Worm (Caenorhabditis elegans) whole organism, mixed stage, embryonic: ENCODE data around the gene acs-4.

ENCODE experiments used
- M03D4.4 ChIP-seq: sonication (generic microtip); optimal IDR thresholded peaks from 2 replicates; lab custom pipeline; 2017; ENCODE audit warnings: mild to moderate bottlenecking, missing genetic modification characterization, missing compliant biosample characterization
- bed-3 ChIP-seq: fragments of 200-800 bp; sonication (Bioruptor generic); optimal IDR thresholded peaks from 3 replicates; lab custom pipeline; 2018; ENCODE audit warnings: mild to moderate bottlenecking, missing genetic modification characterization, moderate library complexity, missing compliant biosample characterization
- blmp-1 ChIP-seq: fragments of 150-350 bp; optimal IDR thresholded peaks from 2 replicates; lab custom pipeline; 2014; ENCODE audit warnings: missing biosample characterization, missing genetic modification characterization
- ceh-39 ChIP-seq: fragments of 150-350 bp; optimal IDR thresholded peaks from 2 replicates; lab custom pipeline; 2014; ENCODE audit warnings: missing biosample characterization, missing genetic modification characterization
- ceh-43 ChIP-seq: fragments of 200-800 bp; sonication (Bioruptor generic); optimal IDR thresholded peaks from 2 replicates; lab custom pipeline; 2018; ENCODE audit warnings: mild to moderate bottlenecking, missing genetic modification characterization, moderate library complexity, missing compliant biosample characterization
- ces-1 ChIP-seq: fragments of 150-350 bp; optimal IDR thresholded peaks from 2 replicates; lab custom pipeline; 2014; ENCODE audit warnings: missing biosample characterization, missing genetic modification reagents, missing genetic modification characterization
- cnd-1 ChIP-seq: fragments of 200-800 bp; sonication (Bioruptor generic); optimal IDR thresholded peaks from 2 replicates; lab custom pipeline; 2018; ENCODE audit warnings: mild to moderate bottlenecking, missing genetic modification characterization, missing compliant biosample characterization
- drap-1 ChIP-seq: fragments of 200-800 bp; sonication (Bioruptor generic); optimal IDR thresholded peaks from 3 replicates; lab custom pipeline; 2018; ENCODE audit warnings: mild to moderate bottlenecking, missing genetic modification characterization, missing compliant biosample characterization
- elt-1 ChIP-seq: sonication (generic microtip); optimal IDR thresholded peaks from 2 replicates; lab custom pipeline; 2017; ENCODE audit warnings: missing genetic modification characterization, mild to moderate bottlenecking, missing compliant biosample characterization, antibody characterized with exemption, moderate library complexity, borderline replicate concordance; ENCODE audit not compliant: insufficient read depth
- elt-3 ChIP-seq: fragments of 150-350 bp; optimal IDR thresholded peaks from 2 replicates; lab custom pipeline; 2014; ENCODE audit warnings: missing biosample characterization, missing genetic modification characterization
- flh-1 ChIP-seq: fragments of 200-800 bp; sonication (Bioruptor generic); optimal IDR thresholded peaks from 2 replicates; lab custom pipeline; 2018; ENCODE audit warnings: mild to moderate bottlenecking, missing genetic modification characterization, moderate library complexity, missing compliant biosample characterization
- ham-2 ChIP-seq: fragments of 200-800 bp; sonication (Bioruptor generic); optimal IDR thresholded peaks from 2 replicates; lab custom pipeline; 2018; ENCODE audit warnings: mild to moderate bottlenecking, missing genetic modification characterization, missing compliant biosample characterization
- lin-13 ChIP-seq: fragments of 150-350 bp; optimal IDR thresholded peaks from 2 replicates; lab custom pipeline; 2014; ENCODE audit warnings: missing biosample characterization, missing genetic modification characterization
- lin-32 ChIP-seq: fragments of 200-800 bp; sonication (Bioruptor generic); optimal IDR thresholded peaks from 2 replicates; lab custom pipeline; 2018; ENCODE audit warnings: mild to moderate bottlenecking, missing genetic modification characterization, missing compliant biosample characterization
- lsy-2 ChIP-seq: fragments of 150-350 bp; optimal IDR thresholded peaks from 2 replicates; lab custom pipeline; 2014; ENCODE audit warnings: missing biosample characterization, missing genetic modification characterization
- mab-5 ChIP-seq: fragments of 150-350 bp; optimal IDR thresholded peaks from 2 replicates; lab custom pipeline; 2014; ENCODE audit warnings: missing biosample characterization, missing genetic modification characterization
- mep-1 ChIP-seq: fragments of 150-350 bp; optimal IDR thresholded peaks from 2 replicates; lab custom pipeline; 2017; ENCODE audit warnings: missing biosample characterization, missing genetic modification reagents, missing genetic modification characterization, inconsistent platforms
- mls-2 ChIP-seq: sonication (generic microtip); optimal IDR thresholded peaks from 2 replicates; lab custom pipeline; 2016; ENCODE audit warnings: mild to moderate bottlenecking, missing genetic modification characterization, moderate library complexity, missing compliant biosample characterization
- nhr-12 ChIP-seq: fragments of 150-350 bp; optimal IDR thresholded peaks from 2 replicates; lab custom pipeline; 2014; ENCODE audit warnings: missing biosample characterization, missing genetic modification characterization
- nhr-2 ChIP-seq: fragments of 150-350 bp; optimal IDR thresholded peaks from 2 replicates; lab custom pipeline; 2014; ENCODE audit warnings: missing biosample characterization, missing genetic modification characterization
- nhr-237 ChIP-seq: fragments of 150-350 bp; optimal IDR thresholded peaks from 2 replicates; lab custom pipeline; 2014; ENCODE audit warnings: missing biosample characterization, missing genetic modification characterization
- nhr-28 ChIP-seq: fragments of 150-350 bp; optimal IDR thresholded peaks from 2 replicates; lab custom pipeline; 2014; ENCODE audit warnings: missing biosample characterization, missing genetic modification characterization
- nhr-76 ChIP-seq: sonication (generic microtip); optimal IDR thresholded peaks from 2 replicates; lab custom pipeline; 2017; ENCODE audit warnings: missing biosample characterization, missing genetic modification characterization
- pha-4 ChIP-seq: fragments of 150-350 bp; optimal IDR thresholded peaks from 2 replicates; lab custom pipeline; 2018; ENCODE audit warnings: missing biosample characterization, missing genetic modification reagents, missing genetic modification characterization
- sem-2 ChIP-seq: fragments of 200-800 bp; sonication (Bioruptor generic); optimal IDR thresholded peaks from 2 replicates; lab custom pipeline; 2018; ENCODE audit warnings: mild to moderate bottlenecking, missing genetic modification characterization, missing compliant biosample characterization
- snpc-4 ChIP-seq: fragments of 150-350 bp; optimal IDR thresholded peaks from 2 replicates; lab custom pipeline; 2014; ENCODE audit warnings: missing biosample characterization, missing genetic modification characterization
- sptf-1 ChIP-seq: sonication (generic microtip); optimal IDR thresholded peaks from 2 replicates; lab custom pipeline; 2017; ENCODE audit warnings: mild to moderate bottlenecking, missing genetic modification characterization, moderate library complexity, missing compliant biosample characterization
- tbx-8 ChIP-seq: fragments of 200-800 bp; sonication (Bioruptor generic); optimal IDR thresholded peaks from 2 replicates; lab custom pipeline; 2018; ENCODE audit warnings: mild to moderate bottlenecking, missing genetic modification characterization, moderate library complexity, missing compliant biosample characterization
- unc-120 ChIP-seq: sonication (generic microtip); optimal IDR thresholded peaks from 2 replicates; lab custom pipeline; 2017; ENCODE audit warnings: missing genetic modification characterization, missing compliant biosample characterization; ENCODE audit not compliant: poor library complexity, severe bottlenecking
- unc-39 ChIP-seq: fragments of 150-350 bp; optimal IDR thresholded peaks from 2 replicates; lab custom pipeline; 2014; ENCODE audit warnings: missing biosample characterization, missing genetic modification characterization
- unc-62 ChIP-seq: fragments of 150-350 bp; optimal IDR thresholded peaks from 2 replicates; lab custom pipeline; 2014; ENCODE audit warnings: missing biosample characterization, missing genetic modification reagents, missing genetic modification characterization
- zip-8 ChIP-seq: fragments of 150-350 bp; optimal IDR thresholded peaks from 2 replicates; lab custom pipeline; 2014; ENCODE audit warnings: missing biosample characterization, missing genetic modification characterization
- ztf-11 ChIP-seq: fragments of 150-350 bp; optimal IDR thresholded peaks from 2 replicates; lab custom pipeline; 2014; ENCODE audit warnings: missing biosample characterization, missing genetic modification characterization

Gene acs-4

ce11 chrIII:7197973-7198372 is 30.3 kb downstream of the acs-4 start, which contains the start of gene exos-9:
Gene exos-9 (minus strand): TSS chrIII:7198073.
- no peak for TF ChIP-seq nhr-76 (tag; lab: Kevin White, UChicago)
- no peak for TF ChIP-seq mep-1 (tag; lab: Kevin White, UChicago)
- TF ChIP-seq, all 35 proteins: peak for 0

ce11 chrIII:7198838-7199237 is 31.2 kb downstream of the acs-4 start, which contains the start of gene pfd-5:
Gene pfd-5 (minus strand): TSS chrIII:7198884.
- TF ChIP-seq flh-1 (no peak), ceh-43 (GFP tag; lab: Kevin White, UChicago) (no peak), lin-32 (GFP tag; lab: Kevin White, UChicago) (no peak), nhr-237 (peak; percentile 39), sptf-1 (tag; lab: Kevin White, UChicago) (peak; percentile 66), nhr-2 (peak; percentile 4), pha-4 (tag; lab: Kevin White, UChicago) (peak; percentile 24), lsy-2 (peak; percentile 65), ceh-39 (tag; lab: Kevin White, UChicago) (no peak), ces-1 (peak; percentile 28)

DNA sequence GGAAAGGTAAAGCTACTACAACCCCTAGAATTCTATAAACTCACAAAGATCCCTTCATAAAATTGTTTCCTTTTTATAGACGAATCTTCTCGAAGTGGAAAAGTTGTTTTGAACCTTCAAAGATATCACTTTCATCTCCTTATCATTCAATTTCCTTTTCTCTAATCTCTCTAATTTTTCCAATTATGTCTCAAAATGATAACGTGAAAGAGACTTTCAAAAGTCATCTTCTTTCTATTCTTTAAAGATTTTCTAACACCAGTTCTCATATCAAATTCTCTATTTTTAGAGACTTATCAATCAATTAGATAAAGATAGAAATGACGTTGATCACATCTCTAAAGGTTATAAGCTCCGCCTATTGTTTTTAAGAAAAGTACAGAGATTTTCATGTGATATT is 31.8 kb downstream of the acs-4 start:
- no peak for TF ChIP-seq mab-5 (tag; lab: Kevin White, UChicago)
- peak; percentile 17 for TF ChIP-seq blmp-1
- TF ChIP-seq unc-62 = no peak
- TF ChIP-seq, all 35 proteins: peak for 1

ce11 chrIII:7201378-7202256 is 34.0 kb downstream of the acs-4 start, which contains the start of gene dpy-31:
Gene dpy-31 (plus strand): TSS chrIII:7202206.
- TF ChIP-seq elt-3 (tag; lab: Kevin White, UChicago) (peak; percentile 24), ceh-43 (GFP tag; lab: Kevin White, UChicago) (no peak), nhr-28 (tag; lab: Kevin White, UChicago) (no peak), bed-3 (no peak), snpc-4 (tag; lab: Kevin White, UChicago) (no peak), cnd-1 (tag; lab: Kevin White, UChicago) (no peak), flh-1 (no peak), zip-8 (tag; lab: Kevin White, UChicago) (no peak), blmp-1 (peak; percentile 93), tbx-8 (no peak), ham-2 (GFP tag; lab: Kevin White, UChicago) (peak; percentile 19), mls-2 (tag; lab: Kevin White, UChicago) (no peak), drap-1 (GFP tag; lab: Kevin White, UChicago) (no peak), unc-62 (no peak)
- TF ChIP-seq, all 35 proteins: peak for 3

ce11 chrIII:7203130-7203775 is 35.6 kb downstream of the acs-4 start:
- no peak for TF ChIP-seq tbx-8
- no peak for TF ChIP-seq drap-1 (GFP tag; lab: Kevin White, UChicago)
- TF ChIP-seq nhr-76 (tag; lab: Kevin White, UChicago) = no peak
- TF ChIP-seq nhr-28 (tag; lab: Kevin White, UChicago) = no peak
- no peak for TF ChIP-seq zip-8 (tag; lab: Kevin White, UChicago)
- no peak for TF ChIP-seq elt-1 (tag; lab: Kevin White, UChicago)
- TF ChIP-seq ces-1 = no peak
- TF ChIP-seq flh-1 = no peak
- TF ChIP-seq cnd-1 (tag; lab: Kevin White, UChicago) = no peak
- TF ChIP-seq lsy-2 = no peak
- TF ChIP-seq blmp-1 = no peak
- no peak for TF ChIP-seq mep-1 (tag; lab: Kevin White, UChicago)

DNA sequence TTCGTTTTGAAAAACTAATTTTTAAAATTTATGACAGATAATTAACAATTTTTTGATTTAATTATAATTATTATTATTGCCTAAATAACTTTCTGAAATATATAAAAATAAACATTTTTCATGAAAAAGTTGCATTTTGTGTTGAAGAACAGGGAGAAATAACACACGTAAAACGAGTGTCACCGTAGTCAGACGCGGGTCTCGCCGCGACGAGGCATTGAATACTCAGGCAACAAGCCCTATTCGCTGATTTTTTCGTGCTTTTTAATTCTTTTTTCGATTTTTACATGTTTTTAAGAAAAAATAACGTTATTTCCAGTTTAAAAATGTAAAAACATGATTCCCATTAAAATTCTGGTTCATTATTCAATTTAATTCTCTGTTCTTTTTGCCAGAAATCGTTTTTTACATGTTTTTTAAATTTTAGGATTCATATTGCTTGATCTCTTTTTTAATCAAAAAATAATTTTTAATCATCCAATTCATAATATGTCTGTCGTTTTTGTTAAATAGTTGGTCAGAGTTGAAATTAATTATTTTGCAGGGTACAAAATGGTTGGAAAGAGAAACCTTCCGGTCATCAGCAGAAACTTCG is 40.4 kb downstream of the acs-4 start, which contains the start of gene rpl-6:
TSS of gene rpl-6 (plus strand) at position 545 of the 595 bp plus-strand sequence.
- no peak for TF ChIP-seq nhr-2
- TF ChIP-seq nhr-76 (tag; lab: Kevin White, UChicago) = no peak
- no peak for TF ChIP-seq snpc-4 (tag; lab: Kevin White, UChicago)
- TF ChIP-seq nhr-237 = peak; percentile 89
- TF ChIP-seq unc-120 (tag; lab: Kevin White, UChicago) = peak; percentile 67
- peak; percentile 55 for TF ChIP-seq sptf-1 (tag; lab: Kevin White, UChicago)
- peak; percentile 89 for TF ChIP-seq pha-4 (tag; lab: Kevin White, UChicago)
- no peak for TF ChIP-seq cnd-1 (tag; lab: Kevin White, UChicago)
- TF ChIP-seq mls-2 (tag; lab: Kevin White, UChicago) = no peak
- no peak for TF ChIP-seq blmp-1
- no peak for TF ChIP-seq bed-3
- TF ChIP-seq nhr-12 = no peak
- no peak for TF ChIP-seq lin-32 (GFP tag; lab: Kevin White, UChicago)
- no peak for TF ChIP-seq tbx-8
- TF ChIP-seq unc-39 = no peak
- TF ChIP-seq ztf-11 (tag; lab: Kevin White, UChicago) = no peak
- TF ChIP-seq mab-5 (tag; lab: Kevin White, UChicago) = no peak
- no peak for TF ChIP-seq zip-8 (tag; lab: Kevin White, UChicago)
- TF ChIP-seq elt-3 (tag; lab: Kevin White, UChicago) = no peak
- peak; percentile 99 for TF ChIP-seq mep-1 (tag; lab: Kevin White, UChicago)
- TF ChIP-seq lin-13 = peak; percentile 86
- TF ChIP-seq M03D4.4 (tag; lab: Kevin White, UChicago) = no peak
- TF ChIP-seq nhr-28 (tag; lab: Kevin White, UChicago) = no peak
- peak; percentile 52 for TF ChIP-seq ham-2 (GFP tag; lab: Kevin White, UChicago)
- no peak for TF ChIP-seq sem-2 (GFP tag; lab: Kevin White, UChicago)
- TF ChIP-seq unc-62 = peak; percentile 1
